Worm (Caenorhabditis elegans): ENCODE data around the gene frm-2.

- no peak for TF ChIP-seq ama-1 (optimal IDR thresholded peaks at IDR 0.05)
- TF ChIP-seq nhr-11 (tag; optimal IDR thresholded peaks at IDR 0.05): no peak
- no peak for TF ChIP-seq nhr-237 (tag; optimal IDR thresholded peaks at IDR 0.05)
- no peak for TF ChIP-seq nhr-28 (tag; optimal IDR thresholded peaks at IDR 0.05)
- TF ChIP-seq nhr-76 (tag; optimal IDR thresholded peaks at IDR 0.05): no peak
- no peak for TF ChIP-seq elt-2 (tag; optimal IDR thresholded peaks at IDR 0.05)
- TF ChIP-seq unc-62 (GFP tag; optimal IDR thresholded peaks at IDR 0.05): no peak
- no peak for TF ChIP-seq nhr-23 (tag; optimal IDR thresholded peaks at IDR 0.05)
- TF ChIP-seq mml-1 (tag; optimal IDR thresholded peaks at IDR 0.05): no peak
- TF ChIP-seq nhr-12 (tag; optimal IDR thresholded peaks at IDR 0.05): no peak
These were observed 20.1 kb upstream of the frm-2 start for ce11 chrIII:6002024-6002423.
